Worm (Caenorhabditis elegans) whole organism, midembryonic: ENCODE measurements around the gene ddl-3.
A peak's percentile ranks its signal among the peaks of the same experiment; 100 is the strongest.

ENCODE experiments used
- T22C8.4 ChIP-seq: fragments of 200-800 bp; sonication (Bioruptor generic); IDR thresholded peaks from 2 replicates; pipeline ENCODE4 v1.3.6; 2022; ENCODE audit warnings: missing genetic modification characterization, missing compliant biosample characterization
- cog-1 ChIP-seq: sonication (generic microtip); optimal IDR thresholded peaks from 2 replicates; lab custom pipeline; 2016; ENCODE audit warnings: missing genetic modification characterization, missing compliant biosample characterization
- flt-1 ChIP-seq: fragments of 200-800 bp; sonication (Bioruptor generic); IDR thresholded peaks from 2 replicates; pipeline ENCODE4 v1.3.6; 2022; ENCODE audit warnings: missing genetic modification characterization, missing compliant biosample characterization
- klf-2 ChIP-seq: fragments of 200-800 bp; sonication (Bioruptor generic); conservative IDR thresholded peaks from 2 replicates; pipeline ENCODE4 v1.3.6; 2022; ENCODE audit warnings: missing genetic modification reagents, missing genetic modification characterization, missing compliant biosample characterization
- med-1 ChIP-seq: sonication (generic microtip); optimal IDR thresholded peaks from 2 replicates; lab custom pipeline; 2017; ENCODE audit warnings: missing genetic modification characterization, mild to moderate bottlenecking, missing compliant biosample characterization, antibody characterized with exemption, missing genetic modification reagents; ENCODE audit not compliant: insufficient read depth
- ref-1 ChIP-seq: fragments of 200-800 bp; sonication (Bioruptor generic); conservative IDR thresholded peaks from 2 replicates; pipeline ENCODE4 v1.3.6; 2022; ENCODE audit warnings: missing genetic modification reagents, missing genetic modification characterization, missing compliant biosample characterization
- tab-1 ChIP-seq: fragments of 200-800 bp; sonication (Bioruptor generic); IDR thresholded peaks from 2 replicates; pipeline ENCODE4 v1.3.6; 2022; ENCODE audit warnings: missing genetic modification characterization, missing compliant biosample characterization
- ztf-23 ChIP-seq: fragments of 200-800 bp; sonication (Bioruptor generic); IDR thresholded peaks from 2 replicates; pipeline ENCODE4 v1.3.6; 2022; ENCODE audit warnings: missing genetic modification reagents, missing genetic modification characterization, missing compliant biosample characterization
- ztf-29 ChIP-seq: fragments of 200-800 bp; sonication (Bioruptor generic); IDR thresholded peaks from 2 replicates; pipeline ENCODE4 v1.3.6; 2022; ENCODE audit warnings: missing genetic modification reagents, missing genetic modification characterization, missing compliant biosample characterization

Gene ddl-3

DNA sequence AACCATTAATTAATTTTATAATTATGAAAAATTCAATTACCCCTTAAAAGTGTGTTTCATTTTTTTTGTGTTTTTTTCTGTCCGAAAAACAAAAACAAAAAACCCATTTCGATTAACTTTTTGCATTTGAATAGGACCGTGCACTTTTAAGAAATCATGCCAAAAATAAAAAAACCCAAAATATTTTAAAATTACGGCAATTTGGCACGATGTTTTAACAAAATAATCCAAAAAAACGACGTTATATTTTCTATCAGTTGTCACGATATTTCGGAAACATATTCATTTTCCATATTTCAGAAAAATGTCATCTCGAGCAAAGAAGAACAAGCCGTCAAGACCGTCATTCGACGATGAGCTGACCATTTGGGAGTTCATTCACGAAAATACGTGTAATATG is 17.5 kb upstream of the ddl-3 start, which contains the start of gene tebp-1:
Gene tebp-1 (plus strand): TSS at position 301 of the 400 bp plus-strand sequence.
- TF ChIP-seq ztf-23, result no peak
- no peak for TF ChIP-seq ztf-29
- no peak for TF ChIP-seq tab-1 (GFP tag; lab: Robert Waterston, UW)
- no peak for TF ChIP-seq ref-1 (GFP tag; lab: Robert Waterston, UW)
- no peak for TF ChIP-seq T22C8.4 (GFP tag; lab: Robert Waterston, UW)
- TF ChIP-seq klf-2 (GFP tag; lab: Robert Waterston, UW), result no peak
- no peak for TF ChIP-seq med-1 (GFP tag; lab: Kevin White, UChicago)
- no peak for TF ChIP-seq cog-1 (tag; lab: Kevin White, UChicago)
- TF ChIP-seq flt-1 (GFP tag; lab: Robert Waterston, UW), result no peak

DNA sequence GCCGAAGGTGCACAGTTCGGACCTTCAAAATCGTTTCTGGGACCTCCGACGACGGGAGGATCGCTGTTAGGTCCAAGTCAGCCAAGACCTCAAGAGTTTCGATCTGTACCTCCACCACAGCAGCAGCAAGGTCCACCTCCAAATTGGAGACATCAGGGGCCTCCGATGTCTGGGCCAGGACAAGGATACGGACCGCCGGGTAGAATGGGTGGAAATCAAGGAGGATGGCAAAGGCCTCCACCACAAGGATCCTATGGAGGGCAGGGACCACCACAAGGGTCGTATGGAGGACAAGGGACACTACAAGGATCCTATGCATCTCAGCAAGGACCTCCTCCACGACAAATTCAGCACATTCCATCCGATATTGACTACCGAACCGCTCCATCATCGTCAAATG is 16.4 kb upstream of the ddl-3 start:
- TF ChIP-seq ztf-23, result no peak
- 0 out of 2 replicates have a peak, but pooled peaks have one; percentile 19 for TF ChIP-seq flt-1 (GFP tag; lab: Robert Waterston, UW)
- no peak for TF ChIP-seq cog-1 (tag; lab: Kevin White, UChicago)

DNA sequence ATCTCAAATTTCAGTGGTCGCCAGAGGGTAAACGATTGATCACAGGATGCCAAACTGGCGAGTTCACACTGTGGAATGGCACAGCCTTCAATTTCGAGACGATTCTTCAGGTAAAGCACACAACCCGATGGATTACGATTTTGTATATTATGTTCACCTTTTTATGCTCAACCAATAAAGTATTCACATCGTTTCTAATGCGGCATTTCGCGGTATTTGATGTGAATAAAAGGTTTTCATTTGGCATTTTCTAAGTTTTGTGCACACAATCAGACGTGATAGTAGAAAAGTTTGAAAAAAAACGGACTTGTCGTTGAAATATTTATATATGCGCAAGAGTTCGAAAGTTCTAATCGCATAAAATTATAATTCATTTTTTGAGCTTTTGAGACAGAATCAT is 14.8 kb upstream of the ddl-3 start:
- TF ChIP-seq klf-2 (GFP tag; lab: Robert Waterston, UW) (no peak), med-1 (GFP tag; lab: Kevin White, UChicago) (no peak)

DNA sequence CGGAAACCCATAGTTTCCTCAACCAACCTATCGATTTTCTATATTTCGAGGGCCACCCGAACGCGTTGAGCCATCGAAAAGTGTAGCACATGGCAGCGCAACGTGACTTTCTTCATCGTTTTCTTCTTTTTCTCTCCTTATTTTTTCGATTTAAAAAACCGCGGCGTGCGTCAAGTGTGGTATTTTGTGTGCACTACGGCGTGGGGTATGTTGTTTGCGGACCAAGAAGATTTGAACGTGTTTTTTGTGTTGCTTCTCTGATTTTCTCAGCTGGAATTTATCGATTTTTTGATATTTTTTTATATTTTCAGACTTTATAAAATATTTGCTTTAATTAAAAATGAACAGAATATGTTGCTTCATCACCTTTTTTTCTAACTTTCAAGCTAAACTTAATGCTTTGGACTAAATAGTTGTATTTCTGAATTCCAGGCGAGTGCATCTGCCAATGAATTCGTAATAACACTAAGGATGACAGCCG is 13.7 kb upstream of the ddl-3 start, which contains the start of the genes agl-1 and pfs-2:
Gene agl-1 (minus strand): TSS at position 178 of the 481 bp plus-strand sequence.
Gene pfs-2 (plus strand): TSS at position 431 of the 481 bp plus-strand sequence.
- TF ChIP-seq ztf-23, result peak; percentile 52; the same call in 1 of the 2 replicates
- no peak for TF ChIP-seq ref-1 (GFP tag; lab: Robert Waterston, UW)
- peak; percentile 49 for TF ChIP-seq cog-1 (tag; lab: Kevin White, UChicago)
- TF ChIP-seq ztf-29, result no peak
- TF ChIP-seq T22C8.4 (GFP tag; lab: Robert Waterston, UW), result peak; percentile 56; the same call in 1 of the 2 replicates
- TF ChIP-seq flt-1 (GFP tag; lab: Robert Waterston, UW), result peak; percentile 65; the same call in 1 of the 2 replicates
- no peak for TF ChIP-seq klf-2 (GFP tag; lab: Robert Waterston, UW)

DNA sequence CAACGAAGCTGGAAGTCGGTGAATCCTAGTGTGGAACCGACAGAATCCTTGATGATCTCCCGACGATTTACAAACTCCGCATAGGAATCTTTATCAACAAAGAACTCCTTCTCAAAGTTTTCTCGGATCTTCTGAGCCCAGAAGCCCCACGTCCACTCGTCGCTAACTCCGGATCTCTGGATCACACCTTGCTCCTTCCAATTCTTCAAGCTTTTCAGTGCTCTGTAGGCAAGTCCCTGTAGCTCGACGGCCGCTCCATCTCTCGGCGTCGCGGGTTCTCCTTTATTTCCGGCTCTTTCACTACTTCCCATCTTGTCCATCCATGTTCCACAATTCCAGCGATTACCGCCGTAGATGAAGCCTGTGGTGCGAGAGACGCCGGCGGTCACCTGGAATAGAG is 7.1 kb upstream of the ddl-3 start:
- TF ChIP-seq klf-2 (GFP tag; lab: Robert Waterston, UW), result 0 out of 2 replicates have a peak, but pooled peaks have one; percentile 8
- no peak for TF ChIP-seq flt-1 (GFP tag; lab: Robert Waterston, UW)

DNA sequence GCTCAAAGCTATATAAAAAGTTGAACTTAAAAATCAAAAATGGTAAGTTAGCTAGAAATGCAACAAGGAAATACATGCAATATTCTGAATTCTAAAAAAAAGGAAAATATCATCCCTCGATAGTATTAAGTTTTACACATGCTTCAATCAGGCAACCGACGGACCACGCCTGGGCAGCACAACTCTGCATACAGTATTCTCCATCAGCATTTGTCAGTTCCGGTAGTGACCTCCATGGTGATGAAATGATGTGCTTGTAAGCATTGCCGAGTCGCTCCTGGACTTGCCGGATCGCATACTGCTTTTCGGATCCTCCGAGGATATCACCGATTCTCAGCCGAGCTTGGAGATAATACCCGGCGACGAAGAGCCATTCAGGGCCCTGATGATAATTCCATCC is 6.5 kb upstream of the ddl-3 start:
- TF ChIP-seq tab-1 (GFP tag; lab: Robert Waterston, UW) (no peak), med-1 (GFP tag; lab: Kevin White, UChicago) (no peak), ztf-29 (no peak), klf-2 (GFP tag; lab: Robert Waterston, UW) (no peak), flt-1 (GFP tag; lab: Robert Waterston, UW) (no peak)

DNA sequence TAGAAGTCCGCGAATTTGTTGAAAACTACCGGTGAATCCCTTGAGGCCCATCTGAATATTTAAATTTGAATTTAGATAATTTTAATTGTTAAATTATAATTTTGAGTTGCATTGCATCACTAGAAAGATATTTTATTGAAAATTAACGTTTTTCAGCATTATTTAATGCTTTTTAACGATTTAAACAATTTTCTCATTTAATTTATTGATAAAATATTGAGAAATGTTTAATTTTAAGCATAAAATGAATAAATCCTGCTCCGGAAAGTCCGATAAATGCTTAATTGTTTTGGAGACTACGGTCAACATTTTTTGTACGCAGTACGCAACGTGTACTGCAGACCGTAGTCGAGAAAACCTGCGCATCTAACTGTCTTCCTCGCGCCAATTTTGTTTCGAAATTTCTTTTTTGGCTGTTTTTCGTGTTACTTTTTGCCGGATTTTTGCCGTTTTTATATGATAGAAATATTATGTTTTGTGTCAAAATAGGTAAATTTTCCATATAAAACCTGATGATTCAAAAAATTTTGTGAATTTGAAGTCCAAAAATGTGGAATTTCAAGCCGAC is 5.2 kb upstream of the ddl-3 start, which contains the start of the genes Y54G11A.17, lin-7 and elof-1:
Gene Y54G11A.17 (minus strand): TSS at position 51 of the 568 bp plus-strand sequence.
Gene lin-7 (minus strand): TSS at position 51 of the 568 bp plus-strand sequence.
Gene elof-1 (plus strand): TSS at position 383 of the 568 bp plus-strand sequence.
- TF ChIP-seq ztf-23 (peak; percentile 59; the same call in 1 of the 2 replicates), klf-2 (GFP tag; lab: Robert Waterston, UW) (no peak), flt-1 (GFP tag; lab: Robert Waterston, UW) (peak; percentile 67), T22C8.4 (GFP tag; lab: Robert Waterston, UW) (no peak), cog-1 (tag; lab: Kevin White, UChicago) (peak; percentile 15)

DNA sequence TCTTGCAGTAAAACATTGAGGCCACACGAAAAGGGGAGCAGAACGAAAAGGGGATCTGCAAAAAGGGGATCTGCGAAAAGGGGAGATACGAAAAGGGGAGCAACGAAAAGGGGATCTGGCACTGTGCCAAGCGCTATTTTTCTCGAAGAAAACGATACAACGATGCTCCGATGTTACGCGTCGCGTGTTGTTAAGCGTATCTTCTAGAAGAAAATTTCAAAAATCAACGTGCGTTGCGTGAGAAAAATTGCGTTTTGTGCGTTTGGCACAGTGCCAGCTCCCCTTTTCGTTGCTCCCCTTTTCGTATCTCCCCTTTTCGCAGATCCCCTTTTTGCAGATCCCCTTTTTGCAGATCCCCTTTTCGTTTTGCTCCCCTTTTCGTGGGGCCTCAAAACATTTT is 2.0 kb upstream of the ddl-3 start, which contains the start of gene Y54G11A.9:
Gene Y54G11A.9 (minus strand): TSS at position 196 of the 400 bp plus-strand sequence.
- 0 out of 2 replicates have a peak, but pooled peaks have one; percentile 29 for TF ChIP-seq ztf-23

DNA sequence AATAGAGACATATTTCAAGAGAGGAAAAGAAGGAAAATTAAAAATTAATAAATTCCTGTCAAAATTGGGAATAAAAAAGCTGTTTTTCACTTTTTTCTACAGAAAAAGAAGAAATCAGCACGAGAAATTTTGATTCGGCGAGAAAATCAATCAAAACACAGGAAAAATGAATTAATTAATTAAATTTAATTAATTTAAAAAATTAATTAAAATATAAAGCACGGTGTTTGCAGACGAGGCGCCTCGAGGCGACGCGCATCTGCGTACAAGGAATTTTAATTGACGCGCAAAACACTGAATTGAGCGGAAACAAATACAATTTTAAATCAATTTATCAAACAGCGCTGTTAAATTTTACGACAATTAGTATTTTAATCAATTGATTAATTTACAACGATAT is 23.0 kb downstream of the ddl-3 start:
- TF ChIP-seq ztf-23 (peak; percentile 41; the same call in 1 of the 2 replicates), cog-1 (tag; lab: Kevin White, UChicago) (no peak), T22C8.4 (GFP tag; lab: Robert Waterston, UW) (no peak), flt-1 (GFP tag; lab: Robert Waterston, UW) (0 out of 2 replicates have a peak, but pooled peaks have one; percentile 53), tab-1 (GFP tag; lab: Robert Waterston, UW) (no peak)

DNA sequence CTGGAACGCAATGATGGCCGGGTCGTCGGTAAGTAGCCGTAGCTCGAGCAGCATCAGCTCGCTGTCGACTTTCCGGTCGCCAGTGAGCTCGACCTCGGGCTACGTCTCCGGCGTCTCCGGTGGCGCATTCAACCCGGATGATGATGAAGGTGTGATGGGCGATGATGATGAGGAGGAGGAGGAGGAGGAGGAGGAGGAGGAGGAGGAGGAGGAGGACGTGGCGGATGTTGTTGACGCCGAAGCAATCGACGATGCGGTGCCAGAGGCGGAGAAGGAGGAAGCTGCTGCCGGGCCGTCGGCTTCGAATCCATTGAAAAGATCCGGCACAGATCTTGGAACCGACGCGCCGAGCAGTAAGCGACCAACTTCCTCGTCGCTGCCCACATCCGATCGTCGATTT is 25.0 kb downstream of the ddl-3 start:
- TF ChIP-seq flt-1 (GFP tag; lab: Robert Waterston, UW) (no peak), ztf-23 (no peak), T22C8.4 (GFP tag; lab: Robert Waterston, UW) (no peak), med-1 (GFP tag; lab: Kevin White, UChicago) (no peak), cog-1 (tag; lab: Kevin White, UChicago) (no peak), ztf-29 (no peak), ref-1 (GFP tag; lab: Robert Waterston, UW) (no peak), klf-2 (GFP tag; lab: Robert Waterston, UW) (no peak), tab-1 (GFP tag; lab: Robert Waterston, UW) (no peak)
